Fruit fly (Drosophila melanogaster): ENCODE measurements around the gene CG44037.

Gene CG44037

DNA sequence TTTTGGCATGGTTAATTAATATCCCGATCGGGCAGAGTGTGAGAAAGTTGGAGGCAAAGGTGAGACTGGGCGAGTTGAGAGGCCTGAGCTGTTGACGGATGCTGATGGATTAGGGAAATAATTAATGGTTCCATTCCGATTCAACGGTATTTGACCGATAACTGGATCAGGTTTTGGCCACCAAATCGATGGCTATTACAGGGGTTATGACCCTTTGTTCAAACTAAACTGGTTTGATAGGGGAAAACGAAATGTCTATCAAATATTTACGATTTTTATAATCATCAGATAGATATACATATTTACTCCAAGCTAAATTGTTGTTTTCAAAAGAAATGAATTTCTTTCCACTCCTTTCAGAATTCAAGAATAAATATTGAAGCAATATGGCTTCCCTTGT is at the start of gene CG44037, which contains the start of gene svp:
TSS of gene CG44037 (plus strand) at position 301 of the 400 bp plus-strand sequence.
TSS of gene svp (plus strand) at position 301 of the 400 bp plus-strand sequence.
- TF ChIP-seq N (GFP tag; optimal IDR thresholded peaks at IDR 0.05), result no peak
- no peak for TF ChIP-seq Myc (optimal IDR thresholded peaks at IDR 0.05)
- TF ChIP-seq Rel (GFP tag; optimal IDR thresholded peaks at IDR 0.05), result no peak
- no peak for TF ChIP-seq Rel (tag; optimal IDR thresholded peaks at IDR 0.05)
- TF ChIP-seq GATAd (GFP tag; optimal IDR thresholded peaks at IDR 0.05), result no peak
- TF ChIP-seq brk (GFP tag; optimal IDR thresholded peaks at IDR 0.05), result no peak
- TF ChIP-seq CrebA (GFP tag; optimal IDR thresholded peaks at IDR 0.05; ENCODE audit: borderline replicate concordance), result no peak
- TF ChIP-seq woc (GFP tag; optimal IDR thresholded peaks at IDR 0.05), result no peak
- TF ChIP-seq h (GFP tag; optimal IDR thresholded peaks at IDR 0.05), result no peak
- TF ChIP-seq CG9705 (GFP tag; optimal IDR thresholded peaks at IDR 0.05), result no peak
- no peak for TF ChIP-seq ey (GFP tag; optimal IDR thresholded peaks at IDR 0.05)
- TF ChIP-seq dl (GFP tag; optimal IDR thresholded peaks at IDR 0.05; ENCODE audit: insufficient read depth in 1 of 2, partially characterized antibody in 2 of 2), result no peak
- TF ChIP-seq Hnf4 (GFP tag; optimal IDR thresholded peaks at IDR 0.05), result no peak
- no peak for TF ChIP-seq sv (GFP tag; optimal IDR thresholded peaks at IDR 0.05)

DNA sequence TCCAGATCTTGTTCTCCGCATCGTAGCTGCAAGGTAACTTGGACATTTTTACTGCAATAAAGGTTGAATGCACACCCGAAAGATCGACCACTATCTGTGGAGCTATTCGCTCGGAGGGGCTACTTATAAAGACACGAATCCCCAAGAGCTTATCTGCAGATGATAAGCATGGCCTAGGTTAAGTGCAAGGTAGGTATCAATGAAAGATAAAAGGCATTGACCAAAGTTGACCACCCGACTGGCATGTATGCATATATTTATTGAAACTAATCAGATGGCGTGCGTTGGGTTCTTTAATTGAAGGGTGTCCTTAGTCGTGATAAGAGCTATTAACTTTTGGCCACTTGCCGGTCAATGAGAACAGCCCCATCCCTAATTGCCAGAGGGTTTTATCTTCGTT is 48.3 kb upstream of the CG44037 start, which contains the start of gene CG4830:
TSS of gene CG4830 (minus strand) at position 101 of the 400 bp plus-strand sequence.
- TF ChIP-seq CG9705 (GFP tag; optimal IDR thresholded peaks at IDR 0.05) (no peak), foxo (GFP tag; optimal IDR thresholded peaks at IDR 0.05) (no peak), lola (GFP tag; optimal IDR thresholded peaks at IDR 0.05) (no peak), rgr (GFP tag; optimal IDR thresholded peaks at IDR 0.05) (no peak), sage (GFP tag; optimal IDR thresholded peaks at IDR 0.05) (no peak), Hnf4 (GFP tag; optimal IDR thresholded peaks at IDR 0.05) (no peak), N (GFP tag; optimal IDR thresholded peaks at IDR 0.05) (no peak), brk (GFP tag; optimal IDR thresholded peaks at IDR 0.05) (no peak), dl (GFP tag; optimal IDR thresholded peaks at IDR 0.05; ENCODE audit: insufficient read depth in 1 of 2, partially characterized antibody in 2 of 2) (no peak), HLH106 (tag; optimal IDR thresholded peaks at IDR 0.05) (no peak), Mio (GFP tag; optimal IDR thresholded peaks at IDR 0.05) (no peak), ey (GFP tag; optimal IDR thresholded peaks at IDR 0.05) (no peak)

DNA sequence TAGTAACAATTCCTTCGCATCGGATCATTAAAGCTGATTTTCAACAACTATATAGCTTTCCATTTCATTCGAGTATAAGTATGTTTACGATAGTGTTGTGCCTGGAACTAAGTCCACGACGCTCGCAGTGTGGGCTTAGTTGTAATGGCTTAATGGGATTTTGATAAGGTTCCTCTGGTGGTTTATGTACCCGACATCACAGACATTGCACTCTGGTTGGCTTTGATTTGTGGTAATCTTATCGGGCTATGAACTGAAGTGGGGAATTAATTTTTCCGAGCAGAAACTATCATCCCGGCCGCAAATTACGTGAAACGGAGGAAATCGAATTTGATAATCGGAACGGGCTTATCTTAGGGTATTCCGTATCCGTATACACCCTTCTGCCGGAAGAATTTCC is 47.0 kb upstream of the CG44037 start:
- TF ChIP-seq Jra (GFP tag; optimal IDR thresholded peaks at IDR 0.05) (no peak), Sp1 (GFP tag; optimal IDR thresholded peaks at IDR 0.05) (no peak), dmrt93B (GFP tag; optimal IDR thresholded peaks at IDR 0.05) (no peak), GATAd (GFP tag; optimal IDR thresholded peaks at IDR 0.05) (no peak), usp (GFP tag; optimal IDR thresholded peaks at IDR 0.05) (no peak), woc (GFP tag; optimal IDR thresholded peaks at IDR 0.05) (no peak), fru (GFP tag; optimal IDR thresholded peaks at IDR 0.05) (no peak), Hnf4 (GFP tag; optimal IDR thresholded peaks at IDR 0.05) (no peak), HLH106 (tag; optimal IDR thresholded peaks at IDR 0.05) (no peak)

DNA sequence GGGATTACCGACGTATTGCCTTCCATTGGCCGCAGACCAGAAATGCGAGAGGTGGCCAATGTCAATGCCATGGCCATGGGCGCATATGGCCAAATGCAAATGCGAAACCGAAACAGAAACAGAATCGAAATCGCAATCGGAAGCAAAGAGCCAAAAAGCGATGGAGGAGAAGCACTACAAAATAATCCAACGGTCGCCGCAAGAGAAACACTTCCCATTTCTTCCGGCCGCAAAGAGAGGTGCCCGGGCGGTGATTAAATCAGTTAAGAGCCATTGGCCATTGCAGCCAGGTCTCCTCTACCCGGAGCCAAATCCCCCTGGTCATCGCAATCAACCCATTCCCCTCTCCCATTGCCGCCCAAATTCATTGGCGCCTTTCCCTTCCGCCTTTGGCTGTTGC is 44.3 kb upstream of the CG44037 start, which contains the start of gene CG14742:
TSS of gene CG14742 (plus strand) at position 301 of the 400 bp plus-strand sequence.
- TF ChIP-seq N (GFP tag; optimal IDR thresholded peaks at IDR 0.05) (no peak), woc (GFP tag; optimal IDR thresholded peaks at IDR 0.05) (no peak), lola (GFP tag; optimal IDR thresholded peaks at IDR 0.05) (no peak), HLH106 (tag; optimal IDR thresholded peaks at IDR 0.05) (no peak), Hr78 (GFP tag; optimal IDR thresholded peaks at IDR 0.05) (no peak), sage (GFP tag; optimal IDR thresholded peaks at IDR 0.05) (no peak), pan (optimal IDR thresholded peaks at IDR 0.05) (no peak), psq (GFP tag; optimal IDR thresholded peaks at IDR 0.05) (no peak), Hnf4 (GFP tag; optimal IDR thresholded peaks at IDR 0.05) (no peak), CG32264 (GFP tag; optimal IDR thresholded peaks at IDR 0.05) (no peak), CG9705 (GFP tag; optimal IDR thresholded peaks at IDR 0.05) (no peak), Hr83 (GFP tag; optimal IDR thresholded peaks at IDR 0.05; ENCODE audit: poor library complexity, severe bottlenecking) (no peak), Vsx2 (GFP tag; optimal IDR thresholded peaks at IDR 0.05; ENCODE audit: partially characterized antibody) (no peak)

DNA sequence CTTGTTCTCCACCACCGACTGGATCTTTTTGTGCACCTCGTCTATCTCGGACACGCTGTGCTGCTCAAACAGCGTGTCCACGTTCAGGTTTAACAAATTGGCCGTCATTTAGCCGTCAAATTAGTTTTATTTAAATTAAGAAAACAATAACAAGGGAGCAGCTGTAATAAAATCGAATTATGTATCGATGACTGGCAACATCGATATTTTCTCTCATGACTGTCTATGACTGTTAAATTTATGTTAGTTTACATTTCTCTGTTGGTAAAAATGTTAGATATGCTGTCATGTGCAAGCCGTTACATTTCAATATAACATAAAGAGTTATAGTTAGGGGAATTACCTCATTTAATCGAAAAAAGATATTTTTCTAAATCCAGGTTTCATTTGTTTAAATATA is 39.0 kb upstream of the CG44037 start, which contains the start of gene Cog1:
TSS of gene Cog1 (minus strand) at position 190 of the 400 bp plus-strand sequence.
- no peak for TF ChIP-seq Dif (GFP tag; optimal IDR thresholded peaks at IDR 0.05; ENCODE audit: partially characterized antibody)
- TF ChIP-seq Abd-B (GFP tag; optimal IDR thresholded peaks at IDR 0.05), result no peak
- TF ChIP-seq Rel (GFP tag; optimal IDR thresholded peaks at IDR 0.05), result no peak
- peak; percentile 94 for TF ChIP-seq Rel (tag; optimal IDR thresholded peaks at IDR 0.05)
- peak; percentile 27 for TF ChIP-seq CrebA (GFP tag; optimal IDR thresholded peaks at IDR 0.05; ENCODE audit: borderline replicate concordance)
- no peak for TF ChIP-seq sv (GFP tag; optimal IDR thresholded peaks at IDR 0.05)
- TF ChIP-seq Sp1 (GFP tag; optimal IDR thresholded peaks at IDR 0.05), result no peak
- TF ChIP-seq foxo (GFP tag; optimal IDR thresholded peaks at IDR 0.05), result peak in 1 of 2 experiments; percentile 14
- no peak for TF ChIP-seq psq (GFP tag; optimal IDR thresholded peaks at IDR 0.05)
- TF ChIP-seq pan (optimal IDR thresholded peaks at IDR 0.05), result no peak
